Worm (Caenorhabditis elegans): ENCODE measurements around the gene lias-1.

lias-1 gene

DNA sequence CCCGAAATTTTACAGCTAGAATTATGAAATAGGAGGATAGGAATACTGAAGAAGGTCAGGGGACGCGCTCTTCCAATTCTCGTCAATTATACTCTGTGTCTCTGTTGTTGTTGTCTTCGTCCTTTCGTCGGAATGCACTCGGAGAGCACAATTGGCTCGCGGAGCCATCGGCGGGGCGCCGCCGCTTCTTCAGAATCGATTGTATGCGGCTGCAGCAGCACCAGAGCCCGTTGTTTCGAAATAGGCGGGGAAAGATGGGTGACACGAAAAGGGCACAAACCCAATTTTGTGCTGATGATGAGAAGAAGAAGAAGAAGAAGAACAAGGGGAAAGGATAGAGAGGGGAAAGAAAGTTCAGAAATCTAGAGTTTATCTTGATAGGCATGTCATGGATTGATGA is 37.2 kb upstream of the lias-1 start (continued):
- TF ChIP-seq lin-13 (GFP tag; optimal IDR thresholded peaks at IDR 0.05) (no peak), nhr-47 (tag; optimal IDR thresholded peaks at IDR 0.05) (peak; percentile 11), pqm-1 (tag; optimal IDR thresholded peaks at IDR 0.05) (no peak)

DNA sequence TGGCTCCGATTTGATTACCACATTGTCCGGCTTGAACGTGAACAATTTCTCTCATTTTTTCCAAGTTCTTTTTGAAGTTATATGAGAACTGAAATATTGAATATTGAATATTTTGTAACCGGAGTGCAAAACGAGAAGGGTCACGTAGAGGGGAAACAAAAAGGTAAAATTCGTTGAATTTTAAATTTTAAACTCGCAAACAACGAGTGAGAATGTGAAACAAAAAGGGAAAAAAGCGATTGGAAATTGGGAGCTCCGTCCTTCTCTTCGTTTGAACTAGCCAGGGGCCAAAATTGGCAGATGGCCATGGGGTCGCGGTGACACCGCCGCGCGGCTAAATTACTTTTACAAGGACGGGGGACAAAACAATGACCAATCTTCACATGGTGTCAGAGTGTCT is 36.6 kb upstream of the lias-1 start, which contains the start of gene ben-1:
Gene ben-1 (minus strand): TSS at position 101 of the 400 bp plus-strand sequence.
- TF ChIP-seq ceh-90 (tag; optimal IDR thresholded peaks at IDR 0.05) (no peak), nhr-85 (tag) (peak; percentile 28)

DNA sequence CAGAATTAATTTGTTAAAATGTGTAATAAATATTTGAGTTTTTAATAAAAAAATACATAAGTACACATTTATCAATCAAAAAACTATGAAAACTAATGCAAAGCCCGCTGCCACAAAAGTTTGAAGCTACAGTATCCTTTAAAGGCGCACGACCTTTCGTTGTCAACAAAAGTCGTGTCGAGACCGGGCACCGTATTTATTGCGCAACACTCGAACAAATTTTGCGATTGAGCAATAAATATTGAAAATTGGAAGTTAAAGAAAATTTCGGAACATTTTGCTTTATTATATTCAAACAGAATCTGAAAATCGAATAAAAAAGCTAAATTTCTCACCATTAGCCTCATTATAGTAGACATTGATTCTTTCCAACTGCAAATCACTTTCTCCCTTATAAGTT is 36.2 kb upstream of the lias-1 start:
- TF ChIP-seq mef-2 (tag; optimal IDR thresholded peaks at IDR 0.05) (no peak), ama-1 (optimal IDR thresholded peaks at IDR 0.05) (no peak), vab-15 (tag; optimal IDR thresholded peaks at IDR 0.05) (no peak), lin-39 (tag; optimal IDR thresholded peaks at IDR 0.05) (no peak), swsn-7 (tag; optimal IDR thresholded peaks at IDR 0.05) (no peak), nhr-12 (tag; optimal IDR thresholded peaks at IDR 0.05) (no peak), unc-86 (tag; optimal IDR thresholded peaks at IDR 0.05) (no peak), alr-1 (tag; optimal IDR thresholded peaks at IDR 0.05; ENCODE audit: borderline replicate concordance) (no peak), dsc-1 (tag; optimal IDR thresholded peaks at IDR 0.05) (no peak), C16A3.4 (tag; optimal IDR thresholded peaks at IDR 0.05) (no peak), nhr-71 (tag; optimal IDR thresholded peaks at IDR 0.05) (no peak)

DNA sequence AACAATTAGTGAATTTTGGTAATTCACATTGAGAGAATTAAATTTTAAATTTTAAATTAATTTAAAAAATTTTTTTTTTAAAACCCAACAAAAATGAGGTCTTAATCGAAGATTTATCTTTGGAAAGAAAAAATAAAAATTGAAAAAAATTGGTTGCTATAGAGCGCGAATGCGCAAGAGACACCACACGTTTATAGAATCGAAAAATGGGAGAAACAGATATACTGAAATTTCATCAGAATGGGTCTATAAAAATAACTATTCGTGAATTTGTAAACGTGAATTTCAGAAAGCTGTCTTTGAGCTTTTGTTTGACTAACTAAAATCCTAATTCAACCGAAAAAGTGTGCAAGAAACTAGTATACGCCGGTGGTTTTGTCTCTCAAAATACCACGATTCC is 35.5 kb upstream of the lias-1 start:
- TF ChIP-seq mdl-1 (tag; optimal IDR thresholded peaks at IDR 0.05), result no peak
- TF ChIP-seq irx-1 (tag; optimal IDR thresholded peaks at IDR 0.05), result peak; percentile 48
- TF ChIP-seq C04F5.9 (tag; optimal IDR thresholded peaks at IDR 0.05), result peak; percentile 36
- TF ChIP-seq elt-3 (tag; optimal IDR thresholded peaks at IDR 0.05), result no peak
- TF ChIP-seq sptf-1 (tag; optimal IDR thresholded peaks at IDR 0.05), result no peak
- no peak for TF ChIP-seq pqm-1 (tag; optimal IDR thresholded peaks at IDR 0.05)
- peak; percentile 29 for TF ChIP-seq nhr-77 (tag; optimal IDR thresholded peaks at IDR 0.05)
- TF ChIP-seq ceh-63 (GFP tag; optimal IDR thresholded peaks at IDR 0.05), result no peak
- peak; percentile 78 for TF ChIP-seq lir-3 (tag; optimal IDR thresholded peaks at IDR 0.05; ENCODE audit: poor library complexity)
- no peak for TF ChIP-seq C34B4.2 (tag; optimal IDR thresholded peaks at IDR 0.05)
- no peak for TF ChIP-seq egl-27 (tag; optimal IDR thresholded peaks at IDR 0.05)
- TF ChIP-seq nhr-28 (tag; optimal IDR thresholded peaks at IDR 0.05), result no peak
- peak; percentile 84 for TF ChIP-seq nhr-20 (tag; optimal IDR thresholded peaks at IDR 0.05)
- peak; percentile 72 to 88 for TF ChIP-seq lsy-2 (tag; optimal IDR thresholded peaks at IDR 0.05)
- peak; percentile 77 for TF ChIP-seq tbx-2 (tag; optimal IDR thresholded peaks at IDR 0.05)
- no peak for TF ChIP-seq unc-62 (GFP tag; optimal IDR thresholded peaks at IDR 0.05)
- TF ChIP-seq mab-9 (GFP tag; IDR thresholded peaks at IDR 0.05), result no peak
- TF ChIP-seq lin-39 (tag; optimal IDR thresholded peaks at IDR 0.05), result no peak
- no peak for TF ChIP-seq ces-1 (GFP tag; optimal IDR thresholded peaks at IDR 0.05)
- peak; percentile 75 for TF ChIP-seq lin-14 (GFP tag; optimal IDR thresholded peaks at IDR 0.05)
- peak; percentile 85 for TF ChIP-seq pax-3 (tag; optimal IDR thresholded peaks at IDR 0.05)
- TF ChIP-seq ztf-4 (tag; optimal IDR thresholded peaks at IDR 0.05), result no peak
- TF ChIP-seq Y116A8C.19 (tag; optimal IDR thresholded peaks at IDR 0.05; ENCODE audit: borderline replicate concordance), result no peak
- TF ChIP-seq jun-1 (tag; optimal IDR thresholded peaks at IDR 0.05), result peak; percentile 51
- peak; percentile 59 for TF ChIP-seq fos-1 (tag; optimal IDR thresholded peaks at IDR 0.05)
- TF ChIP-seq dsc-1 (tag; optimal IDR thresholded peaks at IDR 0.05), result peak; percentile 65
- peak; percentile 84 for TF ChIP-seq fkh-8 (tag; optimal IDR thresholded peaks at IDR 0.05)
- no peak for TF ChIP-seq aha-1 (tag; optimal IDR thresholded peaks at IDR 0.05)
- peak; percentile 80 for TF ChIP-seq C16A3.4 (tag; optimal IDR thresholded peaks at IDR 0.05)
- TF ChIP-seq nhr-19 (GFP tag; conservative IDR thresholded peaks at IDR 0.05), result peak; percentile 75
- TF ChIP-seq hlh-4 (tag; optimal IDR thresholded peaks at IDR 0.05), result no peak
- TF ChIP-seq snu-23 (GFP tag; optimal IDR thresholded peaks at IDR 0.05), result peak; percentile 89
- peak; percentile 34 for TF ChIP-seq ceh-8 (GFP tag; optimal IDR thresholded peaks at IDR 0.05)
- TF ChIP-seq nhr-71 (tag; optimal IDR thresholded peaks at IDR 0.05), result peak; percentile 86
- TF ChIP-seq grh-1 (GFP tag; IDR thresholded peaks at IDR 0.05), result no peak
- no peak for TF ChIP-seq mef-2 (tag; optimal IDR thresholded peaks at IDR 0.05)
- TF ChIP-seq egl-13 (tag; optimal IDR thresholded peaks at IDR 0.05), result peak; percentile 35

Data from whole organism, L1 larva.